Worm (Caenorhabditis elegans) whole organism, late embryonic: ENCODE measurements around the gene cyp-33C11.

Experiments used
- K09A11.1 ChIP-seq: sonication (generic microtip); optimal IDR thresholded peaks from 2 replicates; lab custom pipeline; 2017; ENCODE audit warnings: antibody characterized with exemption, mild to moderate bottlenecking, missing genetic modification characterization, missing compliant biosample characterization; ENCODE audit not compliant: insufficient read depth
- T23F11.4 ChIP-seq: fragments of 200-800 bp; sonication (Bioruptor generic); optimal IDR thresholded peaks from 2 replicates; lab custom pipeline; 2018; ENCODE audit warnings: mild to moderate bottlenecking, missing genetic modification characterization, missing compliant biosample characterization
- ceh-2 ChIP-seq: sonication (generic microtip); optimal IDR thresholded peaks from 2 replicates; lab custom pipeline; 2016; ENCODE audit warnings: missing genotype, missing genetic modification characterization, missing compliant biosample characterization
- ceh-24 ChIP-seq: sonication (generic microtip); optimal IDR thresholded peaks from 2 replicates; lab custom pipeline; 2016; ENCODE audit warnings: mild to moderate bottlenecking, missing genetic modification characterization, missing compliant biosample characterization
- ceh-30 ChIP-seq: fragments of 150-350 bp; optimal IDR thresholded peaks from 2 replicates; lab custom pipeline; 2014; ENCODE audit warnings: missing biosample characterization, missing genetic modification characterization
- ceh-45 ChIP-seq: fragments of 200-800 bp; sonication (Bioruptor generic); IDR thresholded peaks from 2 replicates; pipeline ENCODE4 v1.3.6; 2022; ENCODE audit warnings: missing genetic modification reagents, missing genetic modification characterization, missing compliant biosample characterization
- ceh-48 ChIP-seq: sonication (generic microtip); optimal IDR thresholded peaks from 2 replicates; lab custom pipeline; 2016; ENCODE audit warnings: missing genetic modification characterization, inconsistent platforms, missing compliant biosample characterization
- elt-2 ChIP-seq: sonication (generic microtip); optimal IDR thresholded peaks from 2 replicates; lab custom pipeline; 2016; ENCODE audit warnings: missing genetic modification reagents, missing genetic modification characterization, missing compliant biosample characterization
- fax-1 ChIP-seq: sonication (generic microtip); optimal IDR thresholded peaks from 2 replicates; lab custom pipeline; 2016; ENCODE audit warnings: missing genotype, missing genetic modification characterization, missing compliant biosample characterization
- gmeb-2 ChIP-seq: sonication (generic microtip); optimal IDR thresholded peaks from 2 replicates; lab custom pipeline; 2016; ENCODE audit warnings: missing genetic modification characterization, inconsistent platforms, missing compliant biosample characterization
- hlh-15 ChIP-seq: sonication (generic microtip); optimal IDR thresholded peaks from 2 replicates; lab custom pipeline; 2016; ENCODE audit warnings: missing genetic modification characterization, missing compliant biosample characterization
- hlh-30 ChIP-seq: sonication (generic microtip); optimal IDR thresholded peaks from 2 replicates; lab custom pipeline; 2017; ENCODE audit warnings: antibody characterized with exemption, missing genetic modification characterization, missing compliant biosample characterization; ENCODE audit not compliant: insufficient read depth
- lim-6 ChIP-seq: sonication (generic microtip); optimal IDR thresholded peaks from 2 replicates; lab custom pipeline; 2016; ENCODE audit warnings: missing genetic modification characterization, missing compliant biosample characterization
- mec-3 ChIP-seq: sonication (generic microtip); optimal IDR thresholded peaks from 2 replicates; lab custom pipeline; 2016; ENCODE audit warnings: borderline replicate concordance, missing genetic modification characterization, missing compliant biosample characterization
- nhr-11 ChIP-seq: fragments of 150-350 bp; optimal IDR thresholded peaks from 2 replicates; lab custom pipeline; 2014; ENCODE audit warnings: missing biosample characterization, missing genetic modification characterization
- nhr-232 ChIP-seq: sonication (generic microtip); optimal IDR thresholded peaks from 2 replicates; lab custom pipeline; 2016; ENCODE audit warnings: missing genetic modification characterization, missing compliant biosample characterization
- odd-2 ChIP-seq: sonication (generic microtip); optimal IDR thresholded peaks from 2 replicates; lab custom pipeline; 2017; ENCODE audit warnings: antibody characterized with exemption, mild to moderate bottlenecking, missing genetic modification characterization, missing compliant biosample characterization
- pat-9 ChIP-seq: fragments of 200-800 bp; sonication (Bioruptor generic); optimal IDR thresholded peaks from 2 replicates; lab custom pipeline; 2018; ENCODE audit warnings: mild to moderate bottlenecking, missing genetic modification characterization, moderate library complexity, missing compliant biosample characterization
- pha-2 ChIP-seq: sonication (generic microtip); optimal IDR thresholded peaks from 2 replicates; lab custom pipeline; 2017; ENCODE audit warnings: mild to moderate bottlenecking, missing genetic modification characterization, missing compliant biosample characterization
- pha-4 ChIP-seq: fragments of 150-350 bp; optimal IDR thresholded peaks from 2 replicates; lab custom pipeline; 2018; ENCODE audit warnings: missing biosample characterization, missing genetic modification reagents, missing genetic modification characterization
- sox-2 ChIP-seq: fragments of 200-800 bp; sonication (Bioruptor generic); IDR thresholded peaks from 2 replicates; pipeline ENCODE4 v1.3.6; 2022; ENCODE audit warnings: missing genetic modification reagents, missing genetic modification characterization, missing compliant biosample characterization
- syd-9 ChIP-seq: sonication (generic microtip); optimal IDR thresholded peaks from 2 replicates; lab custom pipeline; 2016; ENCODE audit warnings: mild to moderate bottlenecking, missing genetic modification characterization, moderate library complexity, missing compliant biosample characterization
- tbx-2 ChIP-seq: sonication (generic microtip); optimal IDR thresholded peaks from 2 replicates; lab custom pipeline; 2016; ENCODE audit warnings: missing genetic modification characterization, missing compliant biosample characterization
- ttx-3 ChIP-seq: sonication (generic microtip); optimal IDR thresholded peaks from 2 replicates; lab custom pipeline; 2016; ENCODE audit warnings: missing genetic modification reagents, missing genetic modification characterization, missing compliant biosample characterization
- unc-3 ChIP-seq, 2 experiments: fragments of 200-800 bp in 1 of 2; sonication (Bioruptor generic) in 1 of 2; sonication (generic microtip) in 1 of 2; conservative IDR thresholded peaks in 1 of 2; optimal IDR thresholded peaks in 1 of 2; 2 replicates each; pipeline versions ENCODE4 v1.3.6 to Lab custom; 2016 to 2022; ENCODE audit warnings: missing compliant biosample characterization in 2 of 2, missing genetic modification characterization in 2 of 2, missing genetic modification reagents in 1 of 2
- unc-55 ChIP-seq: sonication (generic microtip); optimal IDR thresholded peaks from 2 replicates; lab custom pipeline; 2017; ENCODE audit warnings: missing biosample characterization, missing genetic modification reagents, missing genetic modification characterization
- zip-5 ChIP-seq: sonication (generic microtip); optimal IDR thresholded peaks from 2 replicates; lab custom pipeline; 2016; ENCODE audit warnings: missing genetic modification characterization, missing compliant biosample characterization
- ztf-16 ChIP-seq: sonication (generic microtip); optimal IDR thresholded peaks from 2 replicates; lab custom pipeline; 2017; ENCODE audit warnings: missing genetic modification characterization, missing compliant biosample characterization

cyp-33C11 gene

ce11 chrV:687384-687783, 25.4 kb downstream of the cyp-33C11 start, which contains the start of gene H25P19.1:
H25P19.1 (plus strand) TSS chrV:687684.
- TF ChIP-seq ceh-24 (tag; lab: Kevin White, UChicago) (no peak), ceh-48 (peak; percentile 32)

- TF ChIP-seq lim-6 (tag; lab: Kevin White, UChicago) (no peak), ceh-30 (tag; lab: Kevin White, UChicago) (no peak), pha-2 (no peak), pat-9 (tag; lab: Kevin White, UChicago) (no peak), hlh-15 (tag; lab: Kevin White, UChicago) (no peak), sox-2 (GFP tag; lab: Robert Waterston, UW) (no peak), fax-1 (tag; lab: Kevin White, UChicago) (no peak), ceh-45 (GFP tag; lab: Robert Waterston, UW) (no peak)
Observed at ce11 chrV:683858-684257, 28.9 kb downstream of the cyp-33C11 start, which contains the start of gene F31F4.1. F31F4.1 (plus strand) TSS chrV:684060.

- TF ChIP-seq nhr-11 (tag; lab: Kevin White, UChicago) (no peak), T23F11.4 (GFP tag; lab: Kevin White, UChicago) (no peak), ttx-3 (no peak), unc-3 (GFP tag; conservative IDR thresholded peaks at IDR 0.05; lab: Robert Waterston, UW) (no peak), unc-3 (tag; optimal IDR thresholded peaks at IDR 0.05; lab: Kevin White, UChicago) (no peak), odd-2 (tag; lab: Kevin White, UChicago) (no peak), gmeb-2 (tag; lab: Kevin White, UChicago) (no peak), K09A11.1 (tag; lab: Kevin White, UChicago) (no peak), hlh-30 (no peak)
Observed at ce11 chrV:682031-682430, 30.8 kb downstream of the cyp-33C11 start, which contains the start of gene srx-23. srx-23 (plus strand) TSS chrV:682331.

- no peak for TF ChIP-seq ztf-16 (tag; lab: Kevin White, UChicago)
Observed at ce11 chrV:679663-680062, 33.1 kb downstream of the cyp-33C11 start, which contains the start of gene srx-22. srx-22 (plus strand) TSS chrV:679963.

ce11 chrV:676550-677084, 36.2 kb downstream of the cyp-33C11 start, which contains the start of the genes fbxa-72 and srx-21:
fbxa-72 (minus strand) TSS chrV:676753.
srx-21 (plus strand) TSS chrV:677034.
- TF ChIP-seq tbx-2 (tag; lab: Kevin White, UChicago) (no peak), pha-4 (tag; lab: Kevin White, UChicago) (no peak), ceh-2 (no peak), elt-2 (tag; lab: Kevin White, UChicago) (no peak)

- no peak for TF ChIP-seq hlh-15 (tag; lab: Kevin White, UChicago)
Observed at ce11 chrV:676090-676489, 36.7 kb downstream of the cyp-33C11 start.

ce11 chrV:674213-674612, 38.6 kb downstream of the cyp-33C11 start, which contains the start of gene sru-25:
sru-25 (minus strand) TSS chrV:674313.
- TF ChIP-seq ceh-30 (tag; lab: Kevin White, UChicago) (no peak), unc-55 (no peak), zip-5 (tag; lab: Kevin White, UChicago) (no peak), lim-6 (tag; lab: Kevin White, UChicago) (no peak), nhr-232 (tag; lab: Kevin White, UChicago) (no peak), syd-9 (tag; lab: Kevin White, UChicago) (no peak), mec-3 (tag; lab: Kevin White, UChicago) (no peak), ceh-45 (GFP tag; lab: Robert Waterston, UW) (no peak)
